Worm (Caenorhabditis elegans) whole organism, L1 larva: ENCODE results near the gene T05H10.1.

ENCODE experiments used
- C16A3.4 ChIP-seq: fragments of 150-350 bp; optimal IDR thresholded peaks from 2 replicates; lab custom pipeline; 2014; ENCODE audit warnings: missing biosample characterization, missing genetic modification characterization
- F16B12.6 ChIP-seq: fragments of 150-350 bp; optimal IDR thresholded peaks from 2 replicates; lab custom pipeline; 2014; ENCODE audit warnings: missing biosample characterization, missing genetic modification characterization
- blmp-1 ChIP-seq: fragments of 150-350 bp; optimal IDR thresholded peaks from 2 replicates; lab custom pipeline; 2014; ENCODE audit warnings: missing biosample characterization, missing genetic modification characterization
- ceh-63 ChIP-seq: fragments of 200-800 bp; sonication (Bioruptor generic); optimal IDR thresholded peaks from 2 replicates; lab custom pipeline; 2018; ENCODE audit warnings: mild to moderate bottlenecking, missing genetic modification characterization, missing compliant biosample characterization
- ceh-88 ChIP-seq: fragments of 200-800 bp; sonication (Bioruptor generic); IDR thresholded peaks from 2 replicates; pipeline ENCODE4 v1.3.6; 2022; ENCODE audit warnings: missing genetic modification characterization, missing compliant biosample characterization
- efl-1 ChIP-seq, 4 experiments: fragments of 150-350 bp; optimal IDR thresholded peaks in 3 of 4; peaks in 1 of 4; 1 replicate in 1 of 4; 2 replicates in 3 of 4; lab custom pipeline; 2014; ENCODE audit warnings: missing biosample characterization in 2 of 4, missing genetic modification characterization in 2 of 4, missing genetic modification reagents in 2 of 4
- efl-3 ChIP-seq: fragments of 200-800 bp; sonication (Bioruptor generic); optimal IDR thresholded peaks from 2 replicates; lab custom pipeline; 2018; ENCODE audit warnings: mild to moderate bottlenecking, missing genetic modification characterization, missing compliant biosample characterization
- egl-13 ChIP-seq: sonication (generic microtip); optimal IDR thresholded peaks from 2 replicates; lab custom pipeline; 2016; ENCODE audit warnings: missing genotype, missing genetic modification reagents, missing genetic modification characterization, missing compliant biosample characterization
- egl-27 ChIP-seq, 2 experiments: fragments of 150-350 bp in 1 of 2; sonication (generic microtip); optimal IDR thresholded peaks; 3 replicates each; lab custom pipeline; 2017 to 2018; ENCODE audit warnings: missing biosample characterization in 2 of 2, missing genetic modification characterization in 2 of 2, missing genetic modification reagents in 2 of 2
- elt-2 ChIP-seq: sonication (generic microtip); optimal IDR thresholded peaks from 2 replicates; lab custom pipeline; 2016; ENCODE audit warnings: missing genetic modification characterization, mild to moderate bottlenecking, inconsistent platforms, missing compliant biosample characterization, missing genetic modification reagents
- elt-3 ChIP-seq, 6 experiments: fragments of 150-350 bp in 1 of 6; sonication (generic microtip); optimal IDR thresholded peaks; 2 replicates each; lab custom pipeline; 2017 to 2018; ENCODE audit warnings: missing biosample characterization in 6 of 6, missing genetic modification characterization in 6 of 6, inconsistent platforms in 1 of 6
- fkh-4 ChIP-seq: sonication (generic microtip); optimal IDR thresholded peaks from 2 replicates; lab custom pipeline; 2016; ENCODE audit warnings: missing compliant biosample characterization, missing genetic modification characterization, borderline replicate concordance
- fkh-8 ChIP-seq: sonication (generic microtip); optimal IDR thresholded peaks from 2 replicates; lab custom pipeline; 2016; ENCODE audit warnings: mild to moderate bottlenecking, missing genetic modification characterization, missing compliant biosample characterization
- fos-1 ChIP-seq: fragments of 150-350 bp; optimal IDR thresholded peaks from 2 replicates; lab custom pipeline; 2014; ENCODE audit warnings: missing biosample characterization, missing genetic modification characterization
- grh-1 ChIP-seq: fragments of 200-800 bp; sonication (Bioruptor generic); IDR thresholded peaks from 2 replicates; pipeline ENCODE4 v1.3.6; 2022; ENCODE audit warnings: missing genetic modification reagents, missing genetic modification characterization, missing compliant biosample characterization
- jun-1 ChIP-seq: fragments of 150-350 bp; optimal IDR thresholded peaks from 2 replicates; lab custom pipeline; 2014; ENCODE audit warnings: missing biosample characterization, missing genetic modification reagents, missing genetic modification characterization
- lin-14 ChIP-seq: fragments of 200-800 bp; sonication (Bioruptor generic); optimal IDR thresholded peaks from 2 replicates; lab custom pipeline; 2018; ENCODE audit warnings: mild to moderate bottlenecking, missing genetic modification characterization, moderate library complexity, missing compliant biosample characterization
- lin-15B ChIP-seq: fragments of 150-350 bp; sonication (generic microtip); optimal IDR thresholded peaks from 3 replicates; lab custom pipeline; 2014; ENCODE audit warnings: missing biosample characterization, missing genetic modification characterization
- lin-35 ChIP-seq, 2 experiments: fragments of 150-350 bp; optimal IDR thresholded peaks; 2 replicates each; lab custom pipeline; 2014; ENCODE audit warnings: missing biosample characterization in 2 of 2, missing genetic modification characterization in 2 of 2, missing genetic modification reagents in 2 of 2
- lir-3 ChIP-seq: sonication (generic microtip); optimal IDR thresholded peaks from 2 replicates; lab custom pipeline; 2016; ENCODE audit warnings: mild to moderate bottlenecking, missing genetic modification characterization, moderate library complexity, missing compliant biosample characterization; ENCODE audit not compliant: poor library complexity
- lsy-2 ChIP-seq, 2 experiments: fragments of 150-350 bp; optimal IDR thresholded peaks; 2 replicates each; lab custom pipeline; 2014; ENCODE audit warnings: missing biosample characterization in 2 of 2, missing genetic modification characterization in 2 of 2
- mdl-1 ChIP-seq, 2 experiments: fragments of 150-350 bp; optimal IDR thresholded peaks; 2 replicates each; lab custom pipeline; 2014 to 2017; ENCODE audit warnings: missing biosample characterization in 2 of 2, missing genetic modification characterization in 2 of 2, inconsistent platforms in 1 of 2
- mef-2 ChIP-seq: fragments of 150-350 bp; optimal IDR thresholded peaks from 2 replicates; lab custom pipeline; 2014; ENCODE audit warnings: missing biosample characterization, missing genetic modification characterization
- mep-1 ChIP-seq: fragments of 150-350 bp; optimal IDR thresholded peaks from 2 replicates; lab custom pipeline; 2014; ENCODE audit warnings: missing biosample characterization, missing genetic modification characterization
- nhr-11 ChIP-seq: fragments of 150-350 bp; optimal IDR thresholded peaks from 2 replicates; lab custom pipeline; 2014; ENCODE audit warnings: missing biosample characterization, missing genetic modification characterization
- nhr-19 ChIP-seq: fragments of 200-800 bp; sonication (Bioruptor generic); conservative IDR thresholded peaks from 2 replicates; pipeline ENCODE4 v1.3.6; 2022; ENCODE audit warnings: missing genetic modification characterization, missing compliant biosample characterization
- nhr-20 ChIP-seq: sonication (generic microtip); optimal IDR thresholded peaks from 2 replicates; lab custom pipeline; 2016; ENCODE audit warnings: mild to moderate bottlenecking, missing genetic modification characterization, missing compliant biosample characterization
- nhr-237 ChIP-seq: fragments of 150-350 bp; optimal IDR thresholded peaks from 2 replicates; lab custom pipeline; 2014; ENCODE audit warnings: missing biosample characterization, missing genetic modification characterization
- nhr-71 ChIP-seq: sonication (generic microtip); optimal IDR thresholded peaks from 2 replicates; lab custom pipeline; 2016; ENCODE audit warnings: mild to moderate bottlenecking, missing genetic modification characterization, moderate library complexity, missing compliant biosample characterization
- nhr-77 ChIP-seq: fragments of 150-350 bp; optimal IDR thresholded peaks from 2 replicates; lab custom pipeline; 2014; ENCODE audit warnings: missing biosample characterization, missing genetic modification characterization
- nhr-85 ChIP-seq: sonication (generic microtip); peaks from one replicate; lab custom pipeline; 2016; ENCODE audit warnings: missing genetic modification characterization, inconsistent platforms, missing compliant biosample characterization
- pag-3 ChIP-seq: sonication (generic microtip); optimal IDR thresholded peaks from 2 replicates; lab custom pipeline; 2017; ENCODE audit warnings: missing genetic modification characterization, mild to moderate bottlenecking, missing compliant biosample characterization, antibody characterized with exemption, borderline replicate concordance; ENCODE audit not compliant: insufficient read depth
- pax-3 ChIP-seq: fragments of 200-800 bp; sonication (Bioruptor generic); optimal IDR thresholded peaks from 2 replicates; lab custom pipeline; 2018; ENCODE audit warnings: mild to moderate bottlenecking, missing genetic modification characterization, moderate library complexity, missing compliant biosample characterization
- snpc-4 ChIP-seq: fragments of 150-350 bp; optimal IDR thresholded peaks from 2 replicates; lab custom pipeline; 2014; ENCODE audit warnings: missing biosample characterization, missing genetic modification characterization
- snu-23 ChIP-seq: sonication (generic microtip); optimal IDR thresholded peaks from 2 replicates; lab custom pipeline; 2016; ENCODE audit warnings: missing genetic modification characterization, missing compliant biosample characterization
- sox-4 ChIP-seq: sonication (generic microtip); optimal IDR thresholded peaks from 2 replicates; lab custom pipeline; 2016; ENCODE audit warnings: missing genetic modification characterization, missing compliant biosample characterization
- sup-37 ChIP-seq: fragments of 200-800 bp; sonication (Bioruptor generic); optimal IDR thresholded peaks from 2 replicates; lab custom pipeline; 2018; ENCODE audit warnings: mild to moderate bottlenecking, missing genetic modification characterization, missing compliant biosample characterization
- swsn-7 ChIP-seq: sonication (generic microtip); optimal IDR thresholded peaks from 2 replicates; lab custom pipeline; 2016; ENCODE audit warnings: missing genetic modification characterization, missing compliant biosample characterization
- tbx-2 ChIP-seq: sonication (generic microtip); optimal IDR thresholded peaks from 2 replicates; lab custom pipeline; 2016; ENCODE audit warnings: missing genetic modification characterization, missing compliant biosample characterization
- unc-130 ChIP-seq: fragments of 150-350 bp; optimal IDR thresholded peaks from 2 replicates; lab custom pipeline; 2017; ENCODE audit warnings: missing biosample characterization, missing genetic modification characterization, inconsistent platforms
- unc-30 ChIP-seq: sonication (generic microtip); optimal IDR thresholded peaks from 2 replicates; lab custom pipeline; 2017; ENCODE audit warnings: missing biosample characterization, missing genetic modification characterization
- unc-86 ChIP-seq: sonication (generic microtip); optimal IDR thresholded peaks from 2 replicates; lab custom pipeline; 2016; ENCODE audit warnings: missing genetic modification characterization, missing compliant biosample characterization
- zag-1 ChIP-seq: fragments of 150-350 bp; optimal IDR thresholded peaks from 2 replicates; lab custom pipeline; 2014; ENCODE audit warnings: missing biosample characterization, missing genetic modification characterization
- zip-4 ChIP-seq: fragments of 200-800 bp; sonication (Bioruptor generic); optimal IDR thresholded peaks from 2 replicates; lab custom pipeline; 2018; ENCODE audit warnings: mild to moderate bottlenecking, missing genetic modification characterization, moderate library complexity, missing compliant biosample characterization

T05H10.1 gene

ce11 chrII:8012071-8013031 is 30.0 kb upstream of the T05H10.1 start, which contains the start of gene DH11.2:
Gene DH11.2, plus strand, starts transcription at chrII:8012816.
- TF ChIP-seq ceh-63 (no peak), ceh-88 (GFP tag; lab: Robert Waterston, UW) (no peak), tbx-2 (tag; lab: Kevin White, UChicago) (peak; percentile 17), snpc-4 (no peak), fkh-4 (tag; lab: Kevin White, UChicago) (no peak), egl-27 (tag; optimal IDR thresholded peaks at IDR 0.05; lab: Kevin White, UChicago) (no peak), efl-1 (optimal IDR thresholded peaks at IDR 0.05; lab: Kevin White, UChicago) (no peak), efl-1 (GFP tag; optimal IDR thresholded peaks at IDR 0.05 in 1 of 2; lab: Kevin White, UChicago) (peak in 1 of 2 experiments; percentile 68), unc-130 (tag; lab: Kevin White, UChicago) (peak; percentile 62), fos-1 (tag; lab: Kevin White, UChicago) (no peak), elt-2 (tag; lab: Kevin White, UChicago) (peak; percentile 49), unc-30 (tag; lab: Kevin White, UChicago) (no peak), elt-3 (tag; optimal IDR thresholded peaks at IDR 0.05; lab: Kevin White, UChicago) (peak in 1 of 6 experiments; percentile 56), efl-3 (GFP tag; lab: Kevin White, UChicago) (no peak), sox-4 (tag; lab: Kevin White, UChicago) (no peak), grh-1 (GFP tag; lab: Robert Waterston, UW) (no peak), C16A3.4 (tag; lab: Kevin White, UChicago) (peak; percentile 44), zag-1 (tag; lab: Kevin White, UChicago) (no peak), sup-37 (GFP tag; lab: Kevin White, UChicago) (peak; percentile 34), mep-1 (tag; lab: Kevin White, UChicago) (peak; percentile 37), nhr-19 (GFP tag; lab: Robert Waterston, UW) (peak; percentile 51), mdl-1 (tag; optimal IDR thresholded peaks at IDR 0.05; lab: Kevin White, UChicago) (peak in 1 of 2 experiments; percentile 62), egl-13 (tag; lab: Kevin White, UChicago) (no peak), pag-3 (tag; lab: Kevin White, UChicago) (no peak), blmp-1 (tag; lab: Kevin White, UChicago) (peak; percentile 61), lin-35 (GFP tag; optimal IDR thresholded peaks at IDR 0.05; lab: Kevin White, UChicago) (peak; percentile 1 to 43), lin-14 (GFP tag; lab: Kevin White, UChicago) (peak; percentile 33), nhr-237 (no peak), lin-15B (tag; lab: Kevin White, UChicago) (no peak), lsy-2 (tag; optimal IDR thresholded peaks at IDR 0.05; lab: Kevin White, UChicago) (peak in 1 of 2 experiments; percentile 1), swsn-7 (tag; lab: Kevin White, UChicago) (peak; percentile 21), nhr-85 (tag; lab: Kevin White, UChicago) (peak; percentile 74), lir-3 (tag; lab: Kevin White, UChicago) (peak; percentile 27), nhr-77 (tag; lab: Kevin White, UChicago) (no peak), snu-23 (GFP tag; lab: Kevin White, UChicago) (peak; percentile 39), jun-1 (tag; lab: Kevin White, UChicago) (no peak), nhr-20 (tag; lab: Kevin White, UChicago) (peak; percentile 65), fkh-8 (tag; lab: Kevin White, UChicago) (no peak), pax-3 (tag; lab: Kevin White, UChicago) (no peak), F16B12.6 (tag; lab: Kevin White, UChicago) (no peak), unc-86 (tag; lab: Kevin White, UChicago) (no peak), zip-4 (GFP tag; lab: Kevin White, UChicago) (no peak), mef-2 (tag; lab: Kevin White, UChicago) (no peak), nhr-11 (tag; lab: Kevin White, UChicago) (no peak), nhr-71 (peak; percentile 73)
- TF ChIP-seq, all 84 proteins: peak for 20
